Worm (Caenorhabditis elegans): ENCODE data around the gene R04E5.8.
A peak's percentile ranks its signal among the peaks of the same experiment; 100 is the strongest.

ce11 chrX:8754285-8754795 is 51.6 kb downstream of the R04E5.8 start:
- no peak for TF ChIP-seq sptf-1 (tag; optimal IDR thresholded peaks at IDR 0.05)
- TF ChIP-seq dpl-1 (GFP tag; optimal IDR thresholded peaks at IDR 0.05) = no peak
- no peak for TF ChIP-seq unc-130 (tag; optimal IDR thresholded peaks at IDR 0.05)
- TF ChIP-seq nhr-237 (tag; optimal IDR thresholded peaks at IDR 0.05) = no peak
- peak; percentile 51 for TF ChIP-seq lin-14 (GFP tag; optimal IDR thresholded peaks at IDR 0.05)
- TF ChIP-seq ets-5 (GFP tag; IDR thresholded peaks at IDR 0.05) = no peak
- no peak for TF ChIP-seq swsn-7 (tag; optimal IDR thresholded peaks at IDR 0.05)
